Worm (Caenorhabditis elegans) whole organism, L2 larva: Measurements from ENCODE around the gene osm-5.

ENCODE experiments used
- R02D3.7 ChIP-seq: fragments of 150-350 bp; optimal IDR thresholded peaks from 2 replicates; lab custom pipeline; 2014; ENCODE audit warnings: missing biosample characterization, missing genetic modification characterization
- Y55F3AM.14 ChIP-seq: fragments of 200-800 bp; sonication (Bioruptor generic); optimal IDR thresholded peaks from 2 replicates; lab custom pipeline; 2018; ENCODE audit warnings: mild to moderate bottlenecking, missing genetic modification characterization, missing compliant biosample characterization
- ZK546.5 ChIP-seq: sonication (generic microtip); optimal IDR thresholded peaks from 2 replicates; lab custom pipeline; 2017; ENCODE audit warnings: missing biosample characterization, missing genetic modification characterization
- alr-1 ChIP-seq: fragments of 150-350 bp; optimal IDR thresholded peaks from 2 replicates; lab custom pipeline; 2014; ENCODE audit warnings: missing biosample characterization, missing genetic modification characterization
- aly-2 ChIP-seq: fragments of 150-350 bp; optimal IDR thresholded peaks from 2 replicates; lab custom pipeline; 2014; ENCODE audit warnings: missing biosample characterization, missing genetic modification characterization
- ceh-82 ChIP-seq: fragments of 150-350 bp; optimal IDR thresholded peaks from 2 replicates; lab custom pipeline; 2014; ENCODE audit warnings: missing biosample characterization, missing genetic modification characterization
- gmeb-1 ChIP-seq: fragments of 150-350 bp; optimal IDR thresholded peaks from 2 replicates; lab custom pipeline; 2014; ENCODE audit warnings: missing biosample characterization, missing genetic modification characterization
- lin-11 ChIP-seq: fragments of 150-350 bp; sonication (generic microtip); optimal IDR thresholded peaks from 2 replicates; lab custom pipeline; 2014; ENCODE audit warnings: missing biosample characterization, missing genetic modification characterization, inconsistent platforms, mixed read lengths
- lin-13 ChIP-seq: fragments of 150-350 bp; optimal IDR thresholded peaks from 2 replicates; lab custom pipeline; 2014; ENCODE audit warnings: missing biosample characterization, missing genetic modification reagents, missing genetic modification characterization
- mab-5 ChIP-seq: fragments of 150-350 bp; optimal IDR thresholded peaks from 2 replicates; lab custom pipeline; 2014; ENCODE audit warnings: missing biosample characterization, missing genetic modification characterization
- mdl-1 ChIP-seq, 2 experiments: fragments of 150-350 bp in 1 of 2; sonication (generic microtip) in 1 of 2; optimal IDR thresholded peaks; 2 replicates each; lab custom pipeline; 2017; ENCODE audit warnings: missing biosample characterization in 2 of 2, missing genetic modification characterization in 2 of 2
- nhr-6 ChIP-seq: fragments of 150-350 bp; optimal IDR thresholded peaks from 2 replicates; lab custom pipeline; 2014; ENCODE audit warnings: missing biosample characterization, missing genetic modification characterization
- nhr-77 ChIP-seq: fragments of 150-350 bp; optimal IDR thresholded peaks from 2 replicates; lab custom pipeline; 2014; ENCODE audit warnings: missing biosample characterization, missing genetic modification characterization
- skn-1 ChIP-seq: sonication (generic microtip); optimal IDR thresholded peaks from 2 replicates; lab custom pipeline; 2017; ENCODE audit warnings: missing biosample characterization, missing genetic modification characterization
- sma-9 ChIP-seq, 2 experiments: fragments of 150-350 bp in 1 of 2; sonication (generic microtip) in 1 of 2; optimal IDR thresholded peaks; 2 replicates each; lab custom pipeline; 2014 to 2016; ENCODE audit warnings: missing genetic modification characterization in 2 of 2, mild to moderate bottlenecking in 1 of 2, missing biosample characterization in 1 of 2, missing compliant biosample characterization in 1 of 2, missing genetic modification reagents in 1 of 2, moderate library complexity in 1 of 2
- unc-39 ChIP-seq: fragments of 150-350 bp; optimal IDR thresholded peaks from 2 replicates; lab custom pipeline; 2014; ENCODE audit warnings: missing biosample characterization, missing genetic modification characterization

The osm-5 gene

DNA sequence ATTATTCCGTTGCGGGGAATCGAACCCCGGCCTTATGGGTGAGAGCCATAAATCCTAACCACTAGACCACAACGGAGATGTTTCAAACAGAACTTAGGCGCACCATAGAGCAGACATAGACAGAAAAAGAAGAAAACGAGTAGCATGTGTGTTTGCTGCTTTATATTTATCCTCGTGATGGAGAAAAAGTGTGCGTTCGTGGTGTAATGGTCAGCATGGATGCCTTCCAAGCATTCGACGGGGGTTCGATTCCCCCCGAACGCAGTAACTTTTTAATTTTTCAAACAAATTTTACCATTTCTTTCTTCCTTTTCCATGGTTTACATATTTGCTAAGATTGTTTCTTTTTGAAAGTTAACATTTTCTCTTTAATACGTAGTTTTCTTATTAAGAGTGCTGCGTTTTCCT is 51.9 kb downstream of the osm-5 start (continued):
- TF ChIP-seq ZK546.5 (tag; lab: Kevin White, UChicago): peak; percentile 41
- peak; percentile 86 for TF ChIP-seq nhr-6 (tag; lab: Kevin White, UChicago)
- peak; percentile 87 for TF ChIP-seq lin-11 (tag; lab: Kevin White, UChicago)
- peak; percentile 91 for TF ChIP-seq mab-5 (tag; lab: Kevin White, UChicago)

DNA sequence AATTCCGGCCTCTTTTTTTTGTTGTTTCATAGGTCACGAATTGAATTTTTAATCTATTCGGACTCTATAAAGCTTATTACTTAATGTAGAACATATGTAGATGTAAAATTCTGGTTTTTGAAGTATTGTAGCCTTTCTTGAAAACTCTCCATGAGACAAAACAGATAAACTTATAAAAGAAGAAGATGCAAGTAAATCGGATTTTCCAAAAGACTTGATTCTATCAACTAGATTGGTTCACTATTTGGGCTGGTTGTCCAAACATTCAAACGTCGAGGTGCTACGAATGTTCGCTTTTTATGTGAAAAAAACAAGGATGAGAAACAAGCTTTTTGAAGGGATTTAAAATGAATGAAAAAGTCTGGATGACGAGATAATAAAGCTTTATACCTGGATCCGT is 56.0 kb downstream of the osm-5 start:
- TF ChIP-seq mab-5 (tag; lab: Kevin White, UChicago) (no peak), lin-13 (GFP tag; lab: Kevin White, UChicago) (no peak)

DNA sequence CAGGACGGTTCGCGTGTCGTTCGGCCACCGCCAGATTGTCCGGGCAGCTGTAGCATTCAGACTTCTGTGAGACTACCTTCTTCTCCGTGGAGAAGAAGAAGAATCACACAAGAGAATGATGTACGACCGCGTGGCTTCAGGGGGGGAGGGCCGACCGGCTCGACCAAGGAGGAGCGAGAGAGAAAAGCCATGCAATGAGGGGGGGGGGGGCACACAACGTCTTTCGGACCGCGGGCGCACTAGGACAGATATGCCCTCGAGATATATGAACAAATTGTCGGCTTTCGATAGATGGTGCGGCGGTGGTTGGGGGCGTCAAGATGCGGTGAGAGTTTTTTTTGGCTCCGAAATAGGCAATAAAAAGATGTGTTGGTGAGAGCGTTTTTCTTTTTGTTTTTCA is 56.5 kb downstream of the osm-5 start:
- TF ChIP-seq mdl-1 (tag; optimal IDR thresholded peaks at IDR 0.05; lab: Kevin White, UChicago) (no peak), ceh-82 (tag; lab: Kevin White, UChicago) (no peak), lin-11 (tag; lab: Kevin White, UChicago) (no peak), mab-5 (tag; lab: Kevin White, UChicago) (no peak), unc-39 (no peak), R02D3.7 (tag; lab: Kevin White, UChicago) (no peak), ZK546.5 (tag; lab: Kevin White, UChicago) (no peak), skn-1 (tag; lab: Kevin White, UChicago) (no peak), alr-1 (tag; lab: Kevin White, UChicago) (no peak), nhr-77 (tag; lab: Kevin White, UChicago) (no peak), lin-13 (GFP tag; lab: Kevin White, UChicago) (no peak), Y55F3AM.14 (GFP tag; lab: Kevin White, UChicago) (no peak), gmeb-1 (tag; lab: Kevin White, UChicago) (no peak), sma-9 (GFP tag; optimal IDR thresholded peaks at IDR 0.05; lab: Kevin White, UChicago) (no peak), sma-9 (tag; optimal IDR thresholded peaks at IDR 0.05; lab: Kevin White, UChicago) (no peak), aly-2 (tag; lab: Kevin White, UChicago) (no peak)
